Fruit fly (Drosophila melanogaster): ENCODE results near the gene Or88a.

dm6 chr3R:14061988-14062868, 47.0 kb upstream of the Or88a start:
- TF ChIP-seq CG8478 (optimal IDR thresholded peaks at IDR 0.05), result no peak
- TF ChIP-seq CTCF (optimal IDR thresholded peaks at IDR 0.05), result no peak

All from S2 (cell line).